Worm (Caenorhabditis elegans) whole organism, dauer: ENCODE data around the gene nbet-1.
"Not testable (repeated sequence)": the region's sequence is repeated elsewhere in the genome, so short reads cannot be mapped to it uniquely, and the experiment has no call there.

Experiments
- unc-62 ChIP-seq: sonication (generic microtip); optimal IDR thresholded peaks from 2 replicates; lab custom pipeline; 2017; ENCODE audit warnings: missing biosample characterization, missing genetic modification reagents, missing genetic modification characterization

Gene nbet-1

DNA sequence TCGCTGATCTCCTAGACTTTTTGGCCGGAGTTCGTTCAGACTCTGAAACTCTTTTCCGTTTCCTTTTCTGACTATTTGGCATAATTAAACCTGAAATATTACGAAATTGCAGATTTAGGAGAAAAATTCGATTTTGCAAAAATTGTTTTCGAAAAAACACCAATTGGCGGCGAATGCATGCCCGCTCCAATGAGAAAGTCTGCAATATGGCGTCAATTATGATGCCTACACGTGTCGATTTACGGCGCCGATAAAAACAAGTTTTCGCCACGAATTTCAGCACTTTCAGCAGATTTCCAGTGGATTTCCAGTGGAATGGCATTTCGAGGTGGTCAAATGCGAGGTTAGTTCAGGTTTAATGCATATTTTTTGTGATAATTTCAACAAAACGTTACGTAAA is at the start of gene nbet-1, which contains the start of gene Y59E9AL.36:
Gene nbet-1 (plus strand): TSS at position 112 of the 400 bp plus-strand sequence.
Gene Y59E9AL.36 (minus strand): TSS at position 92 of the 400 bp plus-strand sequence.
- TF ChIP-seq unc-62, result no peak

DNA sequence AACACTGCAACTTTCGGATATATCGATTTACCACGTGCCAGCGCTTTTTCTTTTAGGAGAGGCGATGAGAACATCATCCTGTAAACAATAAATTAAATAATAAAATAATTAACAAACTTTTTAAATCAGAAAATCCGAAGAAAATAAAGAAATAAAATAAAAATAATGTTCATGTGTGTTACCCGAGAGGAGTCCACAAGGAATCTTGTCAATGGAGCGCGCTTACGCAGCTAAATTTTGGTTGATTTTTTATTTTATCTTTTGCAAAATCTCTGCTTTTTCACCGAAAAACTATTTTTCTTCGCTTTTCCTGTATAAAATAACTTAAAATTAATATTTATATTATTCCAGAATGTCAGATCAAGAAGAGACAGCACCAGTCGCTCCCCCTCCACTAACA is 49.1 kb upstream of the nbet-1 start, which contains the start of the genes C24D10.6 and C24D10.4:
Gene C24D10.6 (minus strand): TSS at position 78 of the 400 bp plus-strand sequence.
Gene C24D10.4 (plus strand): TSS at position 352 of the 400 bp plus-strand sequence.
- TF ChIP-seq unc-62, result no peak

DNA sequence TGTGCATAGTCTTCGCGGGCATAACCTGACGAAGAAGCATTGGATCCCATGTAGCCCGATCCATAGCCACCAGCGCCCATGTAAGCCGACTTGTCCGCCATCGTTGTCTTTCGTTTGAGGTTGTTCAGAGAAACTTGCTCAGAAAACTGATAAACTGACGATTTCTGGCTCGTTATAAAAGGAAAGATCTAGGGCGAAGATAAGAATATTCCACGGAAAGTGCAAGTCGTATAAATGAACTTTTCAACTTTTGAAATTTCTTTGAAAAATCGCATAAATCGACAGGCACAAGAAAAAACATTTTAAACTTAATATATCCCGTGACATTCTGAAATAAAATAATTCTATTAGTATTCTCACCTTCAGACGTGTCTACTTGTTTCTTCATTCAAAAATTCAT is 46.4 kb upstream of the nbet-1 start, which contains the start of the genes nspd-3 and C24D10.2:
Gene nspd-3 (minus strand): TSS at position 101 of the 400 bp plus-strand sequence.
Gene C24D10.2 (plus strand): TSS at position 399 of the 400 bp plus-strand sequence.
- not testable (repeated sequence) for TF ChIP-seq unc-62

DNA sequence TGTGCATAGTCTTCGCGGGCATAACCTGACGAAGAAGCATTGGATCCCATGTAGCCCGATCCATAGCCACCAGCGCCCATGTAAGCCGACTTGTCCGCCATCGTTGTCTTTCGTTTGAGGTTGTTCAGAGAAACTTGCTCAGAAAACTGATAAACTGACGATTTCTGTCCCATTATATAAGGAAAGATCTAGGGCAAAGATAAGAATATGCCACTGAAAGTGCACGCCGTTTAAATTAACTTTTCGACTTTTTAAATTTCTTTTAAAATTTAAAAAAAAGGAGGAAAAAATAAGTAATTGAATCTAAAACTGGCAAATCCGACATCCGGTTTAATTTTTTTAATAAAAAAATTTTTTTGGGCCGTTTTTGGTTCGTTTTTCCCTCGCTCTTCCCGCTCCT is 43.7 kb upstream of the nbet-1 start, which contains the start of gene nspd-6:
Gene nspd-6 (minus strand): TSS at position 101 of the 400 bp plus-strand sequence.
- not testable (repeated sequence) for TF ChIP-seq unc-62

DNA sequence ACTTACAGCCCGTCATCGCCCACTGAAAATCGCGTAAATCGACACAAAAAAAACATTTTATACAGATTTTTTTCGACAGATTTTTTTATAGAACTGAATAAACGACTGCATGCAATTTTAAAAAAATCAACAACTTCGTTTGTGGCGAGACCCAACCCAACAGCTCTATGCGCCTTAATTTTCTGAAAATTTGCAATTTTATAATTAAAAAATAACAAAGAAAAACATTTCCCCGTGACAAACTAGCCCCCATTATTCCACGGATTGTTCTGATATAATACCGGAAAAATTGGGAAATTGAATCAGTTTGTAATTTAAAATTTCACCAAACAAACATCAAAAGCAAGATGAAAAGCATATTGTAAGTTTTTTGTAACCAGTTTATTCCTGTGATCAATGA is 43.3 kb upstream of the nbet-1 start, which contains the start of gene ptp-5.1:
Gene ptp-5.1 (plus strand): TSS at position 301 of the 400 bp plus-strand sequence.
- TF ChIP-seq unc-62, result no peak

DNA sequence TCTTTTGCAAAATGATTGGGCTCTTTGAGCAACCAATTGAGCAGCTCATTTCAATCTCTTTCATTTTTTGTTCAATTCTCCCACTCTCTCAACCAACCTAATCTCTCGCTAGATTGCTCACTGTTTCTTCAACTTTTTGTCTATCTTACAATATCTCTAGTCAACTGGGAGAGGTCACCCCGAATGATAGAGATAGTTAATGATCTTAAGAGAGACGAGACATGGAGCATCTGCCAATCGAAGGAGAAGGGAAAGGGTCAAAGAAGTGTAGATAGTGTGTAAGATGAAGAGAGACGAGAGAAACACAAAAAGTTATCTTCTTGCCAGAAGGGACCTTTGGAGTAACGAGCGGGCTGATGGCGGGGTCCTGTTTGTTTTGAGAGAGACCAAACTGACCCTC is 40.0 kb upstream of the nbet-1 start:
- no peak for TF ChIP-seq unc-62

DNA sequence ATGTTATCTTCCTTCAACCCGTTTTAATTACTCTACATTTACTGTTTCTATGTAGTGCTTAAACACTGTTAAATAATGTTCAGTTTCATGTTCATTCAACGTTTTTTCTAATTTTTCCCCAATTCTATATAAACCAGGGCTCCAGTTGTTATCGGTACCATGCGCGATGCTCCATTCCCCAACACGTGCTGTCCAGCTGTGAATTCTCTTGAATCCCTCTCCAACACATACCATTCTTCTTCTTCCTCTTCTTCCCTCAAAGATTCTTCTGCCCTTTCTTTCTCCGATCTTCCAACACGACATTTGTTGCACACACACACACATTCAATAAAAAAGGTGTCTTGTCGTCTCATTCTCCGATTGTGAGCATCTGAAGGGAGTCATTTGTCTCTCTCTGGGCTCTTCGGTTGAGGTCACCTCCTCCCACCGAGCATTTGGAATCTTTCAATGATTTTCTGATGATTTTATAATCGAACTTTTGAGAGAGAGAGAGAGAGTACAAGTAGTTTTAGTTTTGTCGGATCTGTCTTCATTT is 37.2 kb upstream of the nbet-1 start:
- no peak for TF ChIP-seq unc-62

DNA sequence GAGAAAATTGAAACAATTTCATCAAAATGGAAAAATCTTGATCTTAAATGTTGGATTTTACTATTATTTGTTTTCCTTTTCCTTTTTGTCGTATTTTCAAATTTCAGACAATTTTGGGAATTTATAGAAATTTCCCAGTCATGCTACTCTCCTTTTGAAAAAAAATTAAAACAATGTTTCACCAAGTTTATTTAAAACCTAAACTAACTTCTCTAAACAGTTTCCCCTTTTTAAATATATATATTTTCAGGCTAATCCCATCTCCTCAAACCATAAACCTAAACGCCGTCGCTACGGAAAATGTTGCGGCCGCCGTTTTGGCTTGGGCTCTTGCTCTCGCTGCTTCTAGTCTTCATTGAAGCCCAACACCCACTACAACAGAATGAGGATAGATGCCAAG is 36.3 kb upstream of the nbet-1 start, which contains the start of gene lam-1:
Gene lam-1 (plus strand): TSS at position 301 of the 400 bp plus-strand sequence.
- no peak for TF ChIP-seq unc-62

DNA sequence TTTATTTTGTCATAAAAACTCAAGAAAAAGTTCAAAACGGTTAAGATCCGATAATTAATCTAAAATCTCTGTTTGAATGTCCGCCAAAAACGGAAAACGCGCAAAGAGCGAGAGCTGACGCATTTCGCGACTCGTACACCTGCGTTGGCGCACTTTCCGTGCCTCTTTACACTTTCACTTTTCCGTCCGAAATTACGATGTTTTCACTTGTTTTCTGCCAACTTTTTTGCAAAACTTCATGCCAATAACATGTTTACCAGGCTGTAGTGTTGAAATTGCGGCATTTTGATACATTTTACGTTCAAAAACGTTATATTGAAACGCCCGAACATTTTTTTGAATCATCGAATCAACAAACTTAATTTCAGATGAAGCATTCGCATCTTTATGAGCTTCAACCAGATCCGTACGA is 25.5 kb upstream of the nbet-1 start, which contains the start of gene W03F8.4:
Gene W03F8.4 (plus strand): TSS at position 369 of the 412 bp plus-strand sequence.
- TF ChIP-seq unc-62, result no peak

DNA sequence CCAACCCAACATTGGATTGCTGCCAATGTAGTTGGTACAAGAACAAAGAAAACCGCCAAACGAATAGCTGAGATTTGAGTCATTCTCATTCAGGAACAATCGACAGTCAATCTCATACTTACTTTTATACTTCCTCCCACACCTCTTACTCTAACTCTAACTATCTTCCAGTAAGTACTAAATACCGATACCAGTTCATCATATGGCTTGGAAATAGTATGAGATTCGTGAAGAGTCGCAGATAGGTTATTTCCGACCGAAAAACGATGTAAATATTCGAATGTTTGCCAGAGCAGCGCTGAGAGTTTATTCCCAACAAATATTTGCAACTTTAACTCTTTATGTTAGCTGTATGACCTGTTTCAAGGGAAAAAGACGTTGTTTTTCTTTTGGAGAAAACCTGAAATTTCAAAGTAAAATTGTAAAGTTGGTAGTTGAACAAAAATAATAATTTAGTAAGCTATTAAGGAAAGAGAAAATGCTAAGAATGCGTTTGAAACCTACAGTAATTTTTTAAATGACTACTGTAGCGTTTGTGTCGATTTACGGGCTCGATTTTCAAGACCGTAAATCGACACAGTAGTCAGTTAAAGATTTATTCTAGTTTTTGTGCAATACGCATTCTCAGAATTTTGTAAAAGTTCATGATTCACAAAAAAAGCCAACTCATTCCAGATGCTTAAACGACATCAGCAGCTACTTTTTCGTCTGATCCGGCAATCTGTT is 22.7 kb upstream of the nbet-1 start, which contains the start of the genes W03F8.6 and mtrf-1L:
Gene W03F8.6 (minus strand): TSS at position 101 of the 726 bp plus-strand sequence.
Gene mtrf-1L (plus strand): TSS at position 676 of the 726 bp plus-strand sequence.
- TF ChIP-seq unc-62, result no peak

DNA sequence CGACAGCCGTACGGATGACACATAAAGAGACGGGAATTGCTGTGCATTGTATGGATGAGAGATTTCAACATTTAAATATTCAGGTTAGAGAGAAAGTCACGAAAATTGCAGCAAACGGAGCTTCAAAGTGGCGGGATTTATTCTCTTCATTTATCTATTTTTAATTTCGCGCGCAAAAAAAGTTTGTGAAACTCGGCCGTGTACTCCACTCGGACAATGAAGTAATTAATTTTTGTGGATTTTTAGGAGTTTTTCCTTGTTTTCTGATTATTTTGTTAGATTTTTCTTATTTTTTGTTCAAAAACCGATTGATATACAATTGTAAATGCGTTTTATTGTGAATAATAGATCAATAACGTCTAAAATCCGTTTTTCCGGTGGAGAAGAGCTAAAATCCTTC is 21.2 kb upstream of the nbet-1 start:
- TF ChIP-seq unc-62, result no peak

DNA sequence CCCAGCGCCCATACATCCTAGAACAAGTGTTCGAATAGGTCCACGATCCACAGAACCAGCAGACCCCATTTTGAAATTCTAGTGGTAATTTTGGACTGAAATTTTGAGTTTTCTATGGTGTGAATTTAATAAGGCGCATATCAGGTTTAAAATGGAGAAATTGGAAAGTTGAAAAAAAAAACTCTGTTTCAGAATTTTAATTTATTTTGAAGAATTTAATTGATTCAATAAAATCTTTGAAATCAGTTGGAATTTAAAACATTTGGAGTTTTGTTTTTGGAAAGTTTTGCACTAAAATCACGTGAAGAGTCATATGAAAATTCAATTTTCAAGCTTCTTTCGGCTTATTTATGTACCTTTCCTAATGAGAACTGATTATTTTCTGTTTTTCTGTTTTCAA is 13.8 kb upstream of the nbet-1 start, which contains the start of gene gpa-18:
Gene gpa-18 (minus strand): TSS at position 101 of the 400 bp plus-strand sequence.
- no peak for TF ChIP-seq unc-62

DNA sequence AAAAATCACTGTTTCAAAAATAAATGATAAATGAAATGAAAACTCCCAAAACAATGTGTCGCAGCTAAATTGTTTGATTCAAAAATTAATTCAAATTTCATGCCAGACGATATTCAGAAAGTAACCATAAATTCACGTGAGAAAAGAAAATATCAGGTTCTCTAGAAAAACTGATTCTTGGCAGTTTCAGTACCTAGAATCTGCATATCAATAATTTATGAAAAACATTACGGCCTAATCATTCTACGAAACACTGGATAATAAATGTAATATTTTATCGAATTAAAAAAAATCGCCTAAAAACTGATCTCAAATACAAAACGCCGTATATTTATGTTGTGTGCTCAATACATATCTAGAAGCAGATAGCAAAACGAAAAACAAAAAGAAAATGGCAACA is 8.5 kb upstream of the nbet-1 start:
- no peak for TF ChIP-seq unc-62

DNA sequence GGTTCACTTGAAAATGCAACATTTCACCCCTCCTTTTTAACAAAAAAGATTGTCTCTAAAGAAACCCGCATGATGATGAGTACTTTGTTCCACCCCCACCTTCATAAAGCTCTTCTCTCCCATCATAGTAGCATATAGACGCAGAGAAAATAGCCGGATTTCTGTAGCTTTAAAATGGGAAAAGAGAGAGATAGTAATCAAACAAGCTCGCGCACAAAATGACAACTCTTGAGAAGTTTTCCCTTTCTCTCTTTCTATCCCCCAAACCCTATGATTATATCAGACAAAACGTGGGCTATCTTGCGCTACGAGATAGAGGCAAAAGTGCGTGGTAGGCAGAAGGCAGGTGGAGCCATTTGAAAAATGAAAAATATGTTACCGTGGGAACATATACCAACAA is 6.7 kb upstream of the nbet-1 start:
- TF ChIP-seq unc-62, result no peak

DNA sequence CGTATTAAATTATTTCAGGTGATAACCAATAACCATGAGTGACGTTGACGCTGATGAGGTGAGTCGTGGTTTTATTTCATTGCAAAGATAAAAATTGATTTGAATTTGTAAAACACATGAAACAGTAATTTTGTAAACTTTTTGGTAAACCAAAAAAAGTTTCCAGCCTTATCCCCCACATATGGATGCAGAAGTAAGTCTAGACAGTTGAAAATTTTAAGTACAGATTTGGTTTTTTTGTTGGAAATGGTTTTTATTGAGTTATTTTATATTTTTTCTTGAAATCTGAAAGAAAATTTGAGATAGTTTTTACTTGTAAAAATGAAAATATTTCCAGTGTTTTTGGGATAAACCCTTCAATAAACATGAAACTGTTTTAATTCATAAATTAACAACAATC is 4.7 kb upstream of the nbet-1 start, which contains the start of gene tni-4:
Gene tni-4 (plus strand): TSS at position 19 of the 400 bp plus-strand sequence.
- no peak for TF ChIP-seq unc-62

DNA sequence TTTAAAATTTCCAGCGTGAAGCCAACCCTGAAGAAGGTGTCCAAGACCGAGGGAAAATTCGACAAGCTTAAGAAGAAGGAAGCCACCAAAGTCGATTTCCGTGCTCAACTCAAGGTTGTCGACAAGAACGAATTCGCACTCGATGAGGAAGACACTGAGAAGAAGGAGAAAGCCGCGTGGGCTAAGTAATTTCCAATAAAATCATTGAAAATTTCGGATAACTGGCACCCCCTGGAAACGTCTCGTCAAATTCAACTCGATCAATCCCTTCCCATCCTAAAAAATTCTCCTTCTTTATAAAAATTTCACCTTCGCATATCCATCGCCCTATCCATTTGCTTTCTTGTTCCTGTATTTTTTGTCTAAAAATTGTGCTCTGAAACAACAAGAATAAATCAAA is 2.6 kb upstream of the nbet-1 start:
- no peak for TF ChIP-seq unc-62

DNA sequence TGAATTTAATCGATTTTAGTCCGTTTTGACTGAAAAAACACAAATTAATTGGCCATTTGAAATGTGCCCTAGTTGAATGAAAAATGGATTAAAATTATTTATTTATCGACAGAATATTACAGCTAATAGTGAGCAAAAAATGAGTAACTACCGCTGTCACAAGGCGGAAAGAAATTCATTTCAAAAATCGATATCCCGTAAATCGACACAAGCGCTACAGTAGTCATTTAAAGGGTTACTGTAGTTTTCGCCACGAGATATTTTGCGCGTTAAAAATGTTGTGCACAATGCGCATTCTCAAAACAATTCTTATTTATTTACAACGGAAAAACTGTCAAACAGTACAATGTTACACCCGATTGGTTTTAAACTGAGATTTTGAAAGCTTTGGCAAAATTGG is 1.3 kb downstream of the nbet-1 start:
- TF ChIP-seq unc-62, result no peak
